Worm (Caenorhabditis elegans) whole organism, L1 larva: Measurements from ENCODE around the gene col-186.
A peak's percentile ranks its signal among the peaks of the same experiment; 100 is the strongest.

ENCODE experiments used
- F16B12.6 ChIP-seq: fragments of 150-350 bp; optimal IDR thresholded peaks from 2 replicates; lab custom pipeline; 2014; ENCODE audit warnings: missing biosample characterization, missing genetic modification characterization
- Y116A8C.19 ChIP-seq: sonication (generic microtip); optimal IDR thresholded peaks from 2 replicates; lab custom pipeline; 2016; ENCODE audit warnings: missing compliant biosample characterization, missing genetic modification characterization, borderline replicate concordance
- aha-1 ChIP-seq: fragments of 150-350 bp; optimal IDR thresholded peaks from 2 replicates; lab custom pipeline; 2014; ENCODE audit warnings: missing biosample characterization, missing genetic modification characterization
- aly-2 ChIP-seq: fragments of 150-350 bp; optimal IDR thresholded peaks from 2 replicates; lab custom pipeline; 2014; ENCODE audit warnings: missing biosample characterization, missing genetic modification characterization
- ceh-63 ChIP-seq: fragments of 200-800 bp; sonication (Bioruptor generic); optimal IDR thresholded peaks from 2 replicates; lab custom pipeline; 2018; ENCODE audit warnings: mild to moderate bottlenecking, missing genetic modification characterization, missing compliant biosample characterization
- ceh-82 ChIP-seq, 3 experiments: fragments of 150-350 bp in 1 of 3; sonication (generic microtip) in 2 of 3; optimal IDR thresholded peaks; 2 replicates each; lab custom pipeline; 2014 to 2017; ENCODE audit warnings: missing biosample characterization in 3 of 3, missing genetic modification characterization in 3 of 3
- dpl-1 ChIP-seq, 3 experiments: fragments of 150-350 bp in 2 of 3; sonication (generic microtip) in 1 of 3; optimal IDR thresholded peaks; 2 replicates each; lab custom pipeline; 2014 to 2017; ENCODE audit warnings: missing biosample characterization in 3 of 3, missing genetic modification characterization in 3 of 3, missing genetic modification reagents in 3 of 3
- efl-1 ChIP-seq, 4 experiments: fragments of 150-350 bp; optimal IDR thresholded peaks in 3 of 4; peaks in 1 of 4; 1 replicate in 1 of 4; 2 replicates in 3 of 4; lab custom pipeline; 2014; ENCODE audit warnings: missing biosample characterization in 2 of 4, missing genetic modification characterization in 2 of 4, missing genetic modification reagents in 2 of 4
- egl-13 ChIP-seq: sonication (generic microtip); optimal IDR thresholded peaks from 2 replicates; lab custom pipeline; 2016; ENCODE audit warnings: missing genotype, missing genetic modification reagents, missing genetic modification characterization, missing compliant biosample characterization
- elt-2 ChIP-seq: sonication (generic microtip); optimal IDR thresholded peaks from 2 replicates; lab custom pipeline; 2016; ENCODE audit warnings: missing genetic modification characterization, mild to moderate bottlenecking, inconsistent platforms, missing compliant biosample characterization, missing genetic modification reagents
- elt-3 ChIP-seq, 6 experiments: fragments of 150-350 bp in 1 of 6; sonication (generic microtip); optimal IDR thresholded peaks; 2 replicates each; lab custom pipeline; 2017 to 2018; ENCODE audit warnings: missing biosample characterization in 6 of 6, missing genetic modification characterization in 6 of 6, inconsistent platforms in 1 of 6
- ets-5 ChIP-seq: fragments of 200-800 bp; sonication (Bioruptor generic); IDR thresholded peaks from 2 replicates; pipeline ENCODE4 v1.3.6; 2022; ENCODE audit warnings: missing genetic modification characterization, missing compliant biosample characterization
- fkh-10 ChIP-seq: sonication (generic microtip); optimal IDR thresholded peaks from 2 replicates; lab custom pipeline; 2017; ENCODE audit warnings: missing biosample characterization, missing genetic modification reagents, missing genetic modification characterization
- fkh-8 ChIP-seq: sonication (generic microtip); optimal IDR thresholded peaks from 2 replicates; lab custom pipeline; 2016; ENCODE audit warnings: mild to moderate bottlenecking, missing genetic modification characterization, missing compliant biosample characterization
- hlh-4 ChIP-seq: sonication (generic microtip); optimal IDR thresholded peaks from 2 replicates; lab custom pipeline; 2016; ENCODE audit warnings: mild to moderate bottlenecking, missing genetic modification characterization, missing compliant biosample characterization
- irx-1 ChIP-seq: sonication (generic microtip); optimal IDR thresholded peaks from 2 replicates; lab custom pipeline; 2016; ENCODE audit warnings: missing genetic modification characterization, missing compliant biosample characterization
- isw-1 ChIP-seq: fragments of 200-800 bp; sonication (Bioruptor generic); IDR thresholded peaks from 2 replicates; pipeline ENCODE4 v1.3.6; 2022; ENCODE audit warnings: missing genetic modification characterization, missing compliant biosample characterization
- lin-14 ChIP-seq: fragments of 200-800 bp; sonication (Bioruptor generic); optimal IDR thresholded peaks from 2 replicates; lab custom pipeline; 2018; ENCODE audit warnings: mild to moderate bottlenecking, missing genetic modification characterization, moderate library complexity, missing compliant biosample characterization
- lin-15B ChIP-seq: fragments of 150-350 bp; sonication (generic microtip); optimal IDR thresholded peaks from 3 replicates; lab custom pipeline; 2014; ENCODE audit warnings: missing biosample characterization, missing genetic modification characterization
- lin-35 ChIP-seq, 2 experiments: fragments of 150-350 bp; optimal IDR thresholded peaks; 2 replicates each; lab custom pipeline; 2014; ENCODE audit warnings: missing biosample characterization in 2 of 2, missing genetic modification characterization in 2 of 2, missing genetic modification reagents in 2 of 2
- lin-39 ChIP-seq: fragments of 150-350 bp; optimal IDR thresholded peaks from 2 replicates; lab custom pipeline; 2014; ENCODE audit warnings: missing biosample characterization, missing genetic modification reagents, missing genetic modification characterization
- lsy-2 ChIP-seq, 2 experiments: fragments of 150-350 bp; optimal IDR thresholded peaks; 2 replicates each; lab custom pipeline; 2014; ENCODE audit warnings: missing biosample characterization in 2 of 2, missing genetic modification characterization in 2 of 2
- mab-9 ChIP-seq: fragments of 200-800 bp; sonication (Bioruptor generic); IDR thresholded peaks from 2 replicates; pipeline ENCODE4 v1.3.6; 2022; ENCODE audit warnings: missing genetic modification reagents, missing genetic modification characterization, missing compliant biosample characterization
- mdl-1 ChIP-seq, 2 experiments: fragments of 150-350 bp; optimal IDR thresholded peaks; 2 replicates each; lab custom pipeline; 2014 to 2017; ENCODE audit warnings: missing biosample characterization in 2 of 2, missing genetic modification characterization in 2 of 2, inconsistent platforms in 1 of 2
- mef-2 ChIP-seq: fragments of 150-350 bp; optimal IDR thresholded peaks from 2 replicates; lab custom pipeline; 2014; ENCODE audit warnings: missing biosample characterization, missing genetic modification characterization
- mep-1 ChIP-seq: fragments of 150-350 bp; optimal IDR thresholded peaks from 2 replicates; lab custom pipeline; 2014; ENCODE audit warnings: missing biosample characterization, missing genetic modification characterization
- nhr-20 ChIP-seq: sonication (generic microtip); optimal IDR thresholded peaks from 2 replicates; lab custom pipeline; 2016; ENCODE audit warnings: mild to moderate bottlenecking, missing genetic modification characterization, missing compliant biosample characterization
- nhr-237 ChIP-seq: fragments of 150-350 bp; optimal IDR thresholded peaks from 2 replicates; lab custom pipeline; 2014; ENCODE audit warnings: missing biosample characterization, missing genetic modification characterization
- nhr-71 ChIP-seq: sonication (generic microtip); optimal IDR thresholded peaks from 2 replicates; lab custom pipeline; 2016; ENCODE audit warnings: mild to moderate bottlenecking, missing genetic modification characterization, moderate library complexity, missing compliant biosample characterization
- nhr-76 ChIP-seq: sonication (generic microtip); optimal IDR thresholded peaks from 2 replicates; lab custom pipeline; 2017; ENCODE audit warnings: missing biosample characterization, missing genetic modification characterization
- pag-3 ChIP-seq: sonication (generic microtip); optimal IDR thresholded peaks from 2 replicates; lab custom pipeline; 2017; ENCODE audit warnings: missing genetic modification characterization, mild to moderate bottlenecking, missing compliant biosample characterization, antibody characterized with exemption, borderline replicate concordance; ENCODE audit not compliant: insufficient read depth
- pax-3 ChIP-seq: fragments of 200-800 bp; sonication (Bioruptor generic); optimal IDR thresholded peaks from 2 replicates; lab custom pipeline; 2018; ENCODE audit warnings: mild to moderate bottlenecking, missing genetic modification characterization, moderate library complexity, missing compliant biosample characterization
- skn-1 ChIP-seq: fragments of 150-350 bp; optimal IDR thresholded peaks from 2 replicates; lab custom pipeline; 2014; ENCODE audit warnings: missing biosample characterization, missing genetic modification characterization
- snpc-4 ChIP-seq: fragments of 150-350 bp; optimal IDR thresholded peaks from 2 replicates; lab custom pipeline; 2014; ENCODE audit warnings: missing biosample characterization, missing genetic modification characterization
- sox-4 ChIP-seq: sonication (generic microtip); optimal IDR thresholded peaks from 2 replicates; lab custom pipeline; 2016; ENCODE audit warnings: missing genetic modification characterization, missing compliant biosample characterization
- sup-37 ChIP-seq: fragments of 200-800 bp; sonication (Bioruptor generic); optimal IDR thresholded peaks from 2 replicates; lab custom pipeline; 2018; ENCODE audit warnings: mild to moderate bottlenecking, missing genetic modification characterization, missing compliant biosample characterization
- unc-62 ChIP-seq: fragments of 150-350 bp; optimal IDR thresholded peaks from 2 replicates; lab custom pipeline; 2014; ENCODE audit warnings: missing biosample characterization, missing genetic modification reagents, missing genetic modification characterization
- ztf-11 ChIP-seq, 2 experiments: sonication (generic microtip); optimal IDR thresholded peaks; 2 replicates each; lab custom pipeline; 2016 to 2017; ENCODE audit warnings: missing genetic modification characterization in 2 of 2, missing biosample characterization in 1 of 2, missing compliant biosample characterization in 1 of 2
- ztf-4 ChIP-seq: fragments of 150-350 bp; optimal IDR thresholded peaks from 2 replicates; lab custom pipeline; 2014; ENCODE audit warnings: missing biosample characterization, missing genetic modification characterization

col-186 gene

DNA sequence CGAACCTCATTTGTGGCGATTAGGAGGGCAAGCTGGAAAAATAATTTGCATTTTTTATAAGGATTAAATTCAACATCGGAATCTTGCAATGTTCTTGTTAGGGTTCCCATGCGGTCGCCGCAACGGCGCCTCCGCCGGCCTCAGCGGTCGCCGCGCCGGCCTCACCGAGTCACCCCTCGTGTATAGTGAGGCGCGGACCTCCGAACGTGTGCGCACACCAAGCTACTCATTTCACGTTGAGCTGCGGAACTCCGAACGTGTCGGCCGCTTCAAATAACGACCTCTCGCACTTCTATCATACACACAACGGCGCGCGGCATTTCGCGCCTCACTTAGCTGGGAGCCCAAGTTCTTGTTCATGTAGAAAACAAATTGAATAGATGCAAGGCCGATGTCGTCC is 13.4 kb upstream of the col-186 start:
- no peak for TF ChIP-seq mab-9 (GFP tag; lab: Robert Waterston, UW)
- no peak for TF ChIP-seq hlh-4 (tag; lab: Kevin White, UChicago)
- no peak for TF ChIP-seq nhr-76
- no peak for TF ChIP-seq fkh-8 (tag; lab: Kevin White, UChicago)
- TF ChIP-seq ceh-63 = no peak
- TF ChIP-seq nhr-237 (tag; lab: Kevin White, UChicago) = no peak
- TF ChIP-seq dpl-1 (GFP tag; optimal IDR thresholded peaks at IDR 0.05; lab: Kevin White, UChicago) = no peak
- TF ChIP-seq isw-1 (GFP tag; lab: Robert Waterston, UW) = no peak
- TF ChIP-seq F16B12.6 (tag; lab: Kevin White, UChicago) = no peak
- TF ChIP-seq elt-3 (tag; optimal IDR thresholded peaks at IDR 0.05; lab: Kevin White, UChicago) = no peak
- no peak for TF ChIP-seq egl-13 (tag; lab: Kevin White, UChicago)
- no peak for TF ChIP-seq sup-37 (GFP tag; lab: Kevin White, UChicago)
- TF ChIP-seq sox-4 (tag; lab: Kevin White, UChicago) = no peak

DNA sequence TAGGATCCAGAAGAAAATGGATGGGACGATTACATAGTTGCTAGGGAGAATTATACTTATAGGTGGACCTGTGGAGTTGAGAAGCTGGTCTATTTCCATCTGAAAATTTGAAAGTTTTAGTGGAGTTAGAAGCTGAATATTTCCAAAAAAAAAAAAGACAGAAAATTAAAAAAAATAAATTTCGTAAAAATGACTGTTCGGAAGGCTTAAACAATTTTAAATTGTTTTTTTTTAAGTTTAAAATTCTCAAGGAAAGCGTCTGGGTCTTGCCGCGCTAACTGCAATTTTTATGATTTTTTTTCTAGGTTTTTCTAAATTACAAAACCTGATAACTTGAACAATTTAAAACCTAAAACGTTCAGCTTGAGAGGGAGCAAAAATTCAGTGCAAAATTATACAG is 12.1 kb upstream of the col-186 start, which contains the start of gene mrp-3:
mrp-3 (minus strand) TSS at position 101 of the 400 bp plus-strand sequence.
- no peak for TF ChIP-seq mab-9 (GFP tag; lab: Robert Waterston, UW)
- TF ChIP-seq fkh-10 (GFP tag; lab: Kevin White, UChicago) = no peak
- no peak for TF ChIP-seq ztf-11 (tag; optimal IDR thresholded peaks at IDR 0.05; lab: Kevin White, UChicago)
- TF ChIP-seq lsy-2 (tag; optimal IDR thresholded peaks at IDR 0.05; lab: Kevin White, UChicago) = no peak

DNA sequence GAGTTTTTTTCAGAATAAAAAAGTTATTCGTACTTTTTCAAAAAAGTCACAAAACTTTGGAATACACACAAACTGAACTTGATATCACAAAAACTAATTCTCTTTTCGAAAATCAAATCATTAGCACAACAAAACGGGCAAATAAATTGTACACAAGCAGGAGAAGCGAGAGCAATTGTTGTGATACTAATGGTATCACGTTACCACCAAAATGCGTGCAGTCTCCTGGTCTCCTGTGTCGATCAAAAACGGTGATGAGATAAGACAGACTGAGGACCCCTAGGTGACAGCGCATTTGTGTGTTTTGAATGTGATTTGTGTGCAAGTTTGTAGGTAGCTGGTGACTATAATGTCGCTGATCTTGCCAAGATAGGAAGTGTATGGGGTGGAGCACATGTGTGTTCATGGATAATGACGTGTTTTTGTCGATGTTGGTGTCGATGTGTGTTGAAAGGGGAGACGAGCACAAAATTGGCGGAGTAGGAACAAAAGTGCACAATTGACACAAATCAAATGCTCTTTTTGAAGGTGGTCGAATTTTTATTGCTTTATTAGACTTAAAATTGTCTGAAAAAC is 11.4 kb upstream of the col-186 start:
- TF ChIP-seq efl-1 (optimal IDR thresholded peaks at IDR 0.05; lab: Kevin White, UChicago) (no peak), efl-1 (GFP tag; optimal IDR thresholded peaks at IDR 0.05 in 1 of 2; lab: Kevin White, UChicago) (no peak), lin-35 (GFP tag; optimal IDR thresholded peaks at IDR 0.05; lab: Kevin White, UChicago) (peak in 1 of 2 experiments; percentile 26), dpl-1 (GFP tag; optimal IDR thresholded peaks at IDR 0.05; lab: Kevin White, UChicago) (no peak), elt-3 (tag; optimal IDR thresholded peaks at IDR 0.05; lab: Kevin White, UChicago) (no peak), mdl-1 (tag; optimal IDR thresholded peaks at IDR 0.05; lab: Kevin White, UChicago) (peak in 1 of 2 experiments; percentile 9), skn-1 (tag; lab: Kevin White, UChicago) (no peak), mef-2 (no peak), irx-1 (tag; lab: Kevin White, UChicago) (no peak), Y116A8C.19 (tag; lab: Kevin White, UChicago) (no peak), lin-15B (no peak), elt-2 (tag; lab: Kevin White, UChicago) (peak; percentile 77), aha-1 (tag; lab: Kevin White, UChicago) (no peak), pax-3 (tag; lab: Kevin White, UChicago) (no peak), snpc-4 (tag; lab: Kevin White, UChicago) (no peak), aly-2 (tag; lab: Kevin White, UChicago) (no peak), unc-62 (GFP tag; lab: Kevin White, UChicago) (no peak), lin-39 (tag; lab: Kevin White, UChicago) (no peak), ceh-82 (tag; optimal IDR thresholded peaks at IDR 0.05; lab: Kevin White, UChicago) (no peak), hlh-4 (tag; lab: Kevin White, UChicago) (no peak), nhr-71 (no peak), ztf-4 (tag; lab: Kevin White, UChicago) (no peak), nhr-20 (peak; percentile 19), ets-5 (GFP tag; lab: Robert Waterston, UW) (no peak), pag-3 (no peak), mep-1 (no peak), lin-14 (GFP tag; lab: Kevin White, UChicago) (no peak)
